Worm (Caenorhabditis elegans): Measurements from ENCODE around the gene K02D10.2.

K02D10.2 gene

DNA sequence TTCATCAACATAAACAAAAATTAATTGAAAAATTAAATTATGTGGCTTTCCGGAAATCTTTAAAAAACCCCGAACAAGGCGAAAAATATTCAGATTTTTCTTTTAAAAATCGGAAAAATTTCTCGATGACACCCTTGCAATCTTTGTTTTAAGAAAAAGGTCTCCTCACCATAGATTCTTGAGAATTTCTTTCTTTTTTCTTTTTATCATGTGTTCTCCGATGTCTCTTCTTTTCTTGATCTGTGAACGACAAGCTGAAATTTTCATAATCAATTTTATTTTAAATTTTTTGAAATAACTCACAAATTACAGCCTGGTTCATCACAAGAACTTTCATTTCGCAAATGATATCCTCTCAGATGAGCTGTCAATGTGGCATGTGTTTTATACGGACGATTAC lies 20.2 kb upstream of the K02D10.2 start, which contains the start of the genes zfp-1 and F54F2.14:
Gene zfp-1, plus strand, starts transcription at position 301 of the 400 bp plus-strand sequence.
Gene F54F2.14, plus strand, starts transcription at position 312 of the 400 bp plus-strand sequence.
- TF ChIP-seq unc-62 (GFP tag; optimal IDR thresholded peaks at IDR 0.05): no peak

DNA sequence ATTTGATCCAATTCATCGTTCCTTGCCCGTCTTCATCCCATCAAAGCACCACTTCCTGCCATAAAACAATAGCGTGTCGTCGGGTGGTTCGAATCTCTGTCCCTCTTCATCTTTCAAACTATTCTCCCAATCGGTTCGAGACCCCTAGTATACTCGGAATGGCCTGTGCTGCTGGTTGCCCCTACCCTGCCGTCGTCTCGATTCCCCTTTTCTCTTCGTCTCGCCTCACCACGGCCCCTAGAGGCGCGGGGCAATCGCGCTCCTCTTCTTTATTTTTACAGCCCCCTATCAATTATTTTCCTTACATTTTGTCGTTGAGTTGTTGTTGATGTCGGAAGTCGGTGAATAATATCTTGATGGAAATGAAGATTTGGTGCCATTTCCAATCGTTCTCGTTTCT lies 17.6 kb upstream of the K02D10.2 start:
- no peak for TF ChIP-seq unc-62 (GFP tag; optimal IDR thresholded peaks at IDR 0.05)

DNA sequence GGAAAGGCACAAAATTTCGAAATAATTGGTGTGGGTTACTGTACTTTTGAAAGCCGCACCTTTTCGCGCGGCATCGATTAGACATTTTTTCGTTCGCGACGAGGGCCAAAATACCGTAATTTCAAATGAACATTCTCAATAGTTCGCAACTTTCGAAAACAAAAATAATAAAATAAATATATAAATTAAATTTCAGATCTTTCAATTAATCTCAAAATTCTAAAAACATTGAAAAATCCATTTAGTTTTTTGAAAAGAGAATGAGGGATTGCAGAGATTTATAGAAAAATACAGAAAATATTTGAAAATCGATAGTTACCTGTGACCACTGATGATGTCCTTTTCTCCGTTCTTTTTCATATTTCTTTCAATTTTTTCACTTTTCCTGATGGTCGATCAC lies 15.0 kb upstream of the K02D10.2 start, which contains the start of gene K02D10.8:
Gene K02D10.8, plus strand, starts transcription at position 301 of the 400 bp plus-strand sequence.
- no peak for TF ChIP-seq unc-62 (GFP tag; optimal IDR thresholded peaks at IDR 0.05)

DNA sequence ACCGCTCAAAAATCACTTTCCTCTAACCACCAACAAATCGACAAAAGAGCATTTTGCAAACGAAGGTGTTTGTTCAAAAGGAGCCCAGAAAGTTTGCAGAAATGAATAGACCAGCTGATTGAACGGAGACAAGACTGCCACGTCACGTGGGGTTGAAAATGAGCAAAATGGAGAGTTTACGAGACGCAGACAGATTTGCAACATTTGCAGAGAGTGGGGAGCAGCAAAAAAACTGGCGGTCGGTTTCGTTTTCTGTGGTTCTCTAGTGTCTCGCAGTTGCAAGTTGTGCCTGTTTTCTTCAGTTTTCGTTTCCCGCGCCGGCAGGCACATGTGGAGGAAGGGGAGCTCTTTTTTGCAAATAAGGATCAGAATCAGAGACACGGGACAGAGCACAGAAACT lies 14.4 kb upstream of the K02D10.2 start:
- no peak for TF ChIP-seq unc-62 (GFP tag; optimal IDR thresholded peaks at IDR 0.05)

DNA sequence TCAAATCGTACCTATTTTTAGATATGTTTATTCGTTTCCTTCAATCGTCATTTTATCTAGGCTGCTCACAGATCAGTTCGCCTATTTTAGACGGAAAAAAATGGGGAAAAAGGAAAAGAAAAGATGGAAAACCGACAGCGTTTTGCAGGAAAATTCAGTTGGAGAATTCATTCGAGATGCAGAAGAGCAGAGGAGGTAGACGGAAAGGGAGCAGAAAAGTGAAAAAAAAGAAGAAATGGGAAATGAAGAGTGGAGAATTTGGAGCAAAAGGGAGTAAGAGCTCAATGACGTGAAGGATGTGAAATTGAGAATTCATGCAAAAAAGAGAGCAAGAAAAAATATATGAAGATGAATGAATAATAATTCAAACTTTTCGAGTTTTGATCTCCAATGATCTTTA lies 13.4 kb upstream of the K02D10.2 start:
- TF ChIP-seq unc-62 (GFP tag; optimal IDR thresholded peaks at IDR 0.05): no peak

DNA sequence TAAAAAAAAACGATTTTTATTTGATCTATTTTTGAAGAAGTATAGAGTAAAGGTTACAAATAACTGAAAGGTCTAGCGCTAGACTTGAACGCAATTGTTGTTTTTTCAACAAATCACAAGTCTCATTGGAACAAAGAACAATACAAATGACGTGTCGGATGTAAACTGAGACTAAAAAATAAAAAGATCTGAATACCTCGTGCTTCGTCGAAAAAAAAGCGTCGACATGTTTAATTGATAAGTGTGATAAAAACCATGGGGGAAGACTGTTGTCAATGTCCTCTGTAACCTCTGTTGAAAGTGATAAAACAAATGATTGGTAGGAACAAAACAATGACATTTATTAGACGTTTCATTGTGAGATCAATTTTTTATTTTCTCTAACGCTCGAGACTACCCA lies 11.7 kb upstream of the K02D10.2 start:
- TF ChIP-seq unc-62 (GFP tag; optimal IDR thresholded peaks at IDR 0.05): no peak

DNA sequence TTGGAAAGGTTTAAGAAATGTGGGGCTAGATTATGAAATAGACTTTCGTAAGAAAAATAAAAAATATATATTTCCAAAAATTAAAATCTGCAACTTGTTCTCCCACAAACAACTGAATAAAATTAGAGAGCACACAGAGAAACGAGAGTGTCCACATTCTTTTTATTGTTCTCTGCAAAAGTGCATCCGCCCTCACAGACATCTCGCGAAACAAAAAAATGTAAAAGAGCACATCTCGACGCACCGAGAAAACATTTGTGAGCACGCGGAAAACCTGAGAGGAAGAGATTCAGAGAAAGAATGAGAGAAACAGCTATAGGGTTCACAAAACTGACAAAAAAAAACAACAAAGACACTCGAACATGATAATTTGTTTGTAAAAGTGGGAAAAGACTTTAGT lies 11.0 kb upstream of the K02D10.2 start:
- no peak for TF ChIP-seq unc-62 (GFP tag; optimal IDR thresholded peaks at IDR 0.05)

DNA sequence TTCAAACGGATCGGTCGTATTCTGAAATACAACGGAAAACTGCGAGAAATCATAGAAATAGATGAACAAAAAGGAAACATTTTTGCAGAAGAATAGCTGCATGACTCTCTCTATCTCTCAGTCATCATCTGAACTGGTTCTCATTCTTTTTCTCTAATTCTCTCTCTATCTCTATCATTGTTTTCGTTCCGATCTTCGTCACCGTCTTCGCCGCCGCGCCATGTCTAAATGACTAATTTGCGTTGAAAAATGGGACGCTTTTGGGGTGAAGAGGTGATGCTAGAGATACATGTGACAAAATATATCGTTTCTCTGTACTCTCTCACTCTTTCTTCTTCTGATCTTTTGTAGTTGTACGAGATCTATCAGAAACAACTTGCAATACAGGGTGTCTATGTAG lies 9.4 kb upstream of the K02D10.2 start:
- no peak for TF ChIP-seq unc-62 (GFP tag; optimal IDR thresholded peaks at IDR 0.05)

DNA sequence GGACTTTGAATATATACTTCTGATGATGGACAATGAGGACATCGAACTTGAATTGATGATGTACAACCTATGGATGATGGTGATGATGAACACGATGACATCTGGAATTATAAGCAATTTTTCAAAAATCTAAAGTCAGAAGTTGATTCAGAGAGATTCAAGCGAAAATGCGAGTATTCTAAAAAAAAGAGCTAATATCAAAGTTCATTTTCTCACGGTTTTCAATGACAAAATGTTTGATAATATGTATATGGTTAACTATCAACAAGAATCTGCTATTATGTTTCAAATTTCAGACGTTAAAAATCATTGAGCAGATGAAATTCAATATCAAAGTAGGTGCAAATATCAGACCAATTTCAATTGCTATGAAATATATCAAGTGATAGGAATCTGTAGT lies 8.8 kb upstream of the K02D10.2 start, which contains the start of gene K02D10.4:
Gene K02D10.4, minus strand, starts transcription at position 101 of the 400 bp plus-strand sequence.
- no peak for TF ChIP-seq unc-62 (GFP tag; optimal IDR thresholded peaks at IDR 0.05)

DNA sequence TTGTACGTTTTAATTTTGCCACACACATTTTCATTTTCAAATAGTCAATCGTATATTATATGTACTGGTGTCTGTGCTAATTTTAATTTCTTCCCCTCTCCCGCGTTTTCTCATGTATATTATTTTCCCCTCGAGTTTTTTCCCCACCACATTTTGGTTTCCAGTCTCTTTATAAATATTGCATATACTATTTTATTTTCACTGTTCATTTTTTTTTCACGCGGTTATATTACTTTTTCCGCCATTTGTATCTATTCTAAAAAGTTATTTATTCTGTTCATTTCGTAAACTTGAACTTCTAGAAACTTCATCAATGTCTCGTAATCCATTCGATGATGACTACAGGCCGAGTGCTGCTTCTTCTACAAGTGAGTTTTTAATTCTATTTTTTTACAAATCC lies 4.9 kb upstream of the K02D10.2 start, which contains the start of gene snap-29:
Gene snap-29, plus strand, starts transcription at position 301 of the 400 bp plus-strand sequence.
- TF ChIP-seq unc-62 (GFP tag; optimal IDR thresholded peaks at IDR 0.05): no peak

DNA sequence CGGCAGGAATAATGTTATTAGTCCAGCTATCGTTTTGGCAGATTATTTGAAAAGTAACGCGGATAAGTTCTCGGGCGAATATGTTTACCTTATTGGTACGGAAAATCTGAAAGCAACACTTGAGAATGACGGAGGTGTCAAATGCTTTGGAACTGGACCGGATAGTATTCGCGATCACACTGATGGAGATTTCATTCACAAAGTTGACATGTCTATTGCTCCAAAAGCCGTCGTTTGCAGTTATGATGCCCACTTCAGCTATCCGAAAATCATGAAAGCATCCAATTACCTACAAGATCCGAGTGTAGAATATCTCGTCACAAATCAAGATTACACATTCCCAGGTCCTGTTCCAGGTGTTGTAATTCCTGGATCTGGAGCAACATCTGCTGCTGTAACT lies 2.3 kb upstream of the K02D10.2 start:
- TF ChIP-seq unc-62 (GFP tag; optimal IDR thresholded peaks at IDR 0.05): no peak

DNA sequence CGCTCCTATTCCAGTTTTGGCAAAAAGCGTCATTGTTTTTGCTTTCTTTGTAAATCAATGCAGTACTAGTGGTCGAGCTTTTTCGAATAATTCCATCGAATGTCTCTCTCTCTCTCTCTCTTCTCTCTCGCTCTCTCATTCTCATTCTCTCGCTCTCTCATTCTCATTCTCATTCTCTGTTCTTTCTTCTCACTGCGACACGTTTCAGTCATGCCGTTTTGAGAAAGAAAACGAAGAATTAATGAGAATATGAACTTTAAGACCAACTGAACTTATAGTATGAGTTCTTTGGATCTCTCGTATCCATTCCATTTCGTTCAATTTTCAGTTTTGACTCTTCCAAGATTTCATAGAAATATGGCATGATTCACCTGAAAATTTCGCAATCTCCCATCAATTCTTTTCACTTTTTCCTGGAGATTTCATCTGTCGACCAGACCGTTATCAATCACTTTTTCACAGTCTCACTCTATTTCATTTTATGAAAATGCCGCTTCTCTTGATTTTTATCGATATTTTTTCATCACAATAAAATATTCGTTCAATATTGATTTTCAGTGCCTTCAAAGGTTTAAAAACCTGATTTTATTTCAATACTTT lies 1.5 kb upstream of the K02D10.2 start:
- no peak for TF ChIP-seq unc-62 (GFP tag; optimal IDR thresholded peaks at IDR 0.05)

DNA sequence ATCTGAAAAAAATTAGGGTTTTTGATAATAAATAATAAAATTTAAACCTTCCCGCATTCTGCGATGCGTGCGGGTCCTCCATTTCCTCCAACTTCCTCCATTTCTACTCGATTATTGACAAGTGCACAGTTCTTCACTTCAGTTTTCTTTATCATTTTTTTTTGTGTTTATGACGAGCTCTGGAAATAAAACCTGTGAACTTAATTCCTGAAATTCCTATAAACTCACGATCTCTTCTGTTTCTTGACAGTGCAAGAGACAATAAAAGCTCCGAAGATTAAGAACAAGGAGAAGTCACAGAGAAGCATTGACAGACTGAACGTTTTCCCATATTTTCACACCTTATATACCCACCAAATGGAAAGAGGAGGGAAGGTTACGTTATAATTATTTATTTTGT lies 789 bp upstream of the K02D10.2 start, which contains the start of gene K02D10.3:
Gene K02D10.3, minus strand, starts transcription at position 101 of the 400 bp plus-strand sequence.
- no peak for TF ChIP-seq unc-62 (GFP tag; optimal IDR thresholded peaks at IDR 0.05)

DNA sequence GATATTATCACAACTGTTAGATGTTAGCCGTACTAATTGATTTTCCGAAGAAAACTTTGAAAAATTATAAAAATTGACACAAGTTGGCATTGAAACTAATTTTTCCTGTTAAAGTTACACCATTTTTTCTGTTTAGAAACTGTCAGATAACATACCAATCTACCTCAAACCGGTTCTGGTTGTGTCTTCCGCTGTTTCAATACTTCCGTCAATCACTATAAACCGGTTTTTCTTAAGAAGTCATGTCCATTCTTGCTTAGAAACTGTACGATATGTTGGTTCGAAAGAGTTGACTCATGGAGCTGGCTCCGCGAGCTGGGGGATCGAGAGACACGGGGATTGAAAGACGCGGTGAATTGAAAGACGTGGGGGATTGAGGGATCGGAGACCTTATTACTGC lies 819 bp downstream of the K02D10.2 start:
- no peak for TF ChIP-seq unc-62 (GFP tag; optimal IDR thresholded peaks at IDR 0.05)

DNA sequence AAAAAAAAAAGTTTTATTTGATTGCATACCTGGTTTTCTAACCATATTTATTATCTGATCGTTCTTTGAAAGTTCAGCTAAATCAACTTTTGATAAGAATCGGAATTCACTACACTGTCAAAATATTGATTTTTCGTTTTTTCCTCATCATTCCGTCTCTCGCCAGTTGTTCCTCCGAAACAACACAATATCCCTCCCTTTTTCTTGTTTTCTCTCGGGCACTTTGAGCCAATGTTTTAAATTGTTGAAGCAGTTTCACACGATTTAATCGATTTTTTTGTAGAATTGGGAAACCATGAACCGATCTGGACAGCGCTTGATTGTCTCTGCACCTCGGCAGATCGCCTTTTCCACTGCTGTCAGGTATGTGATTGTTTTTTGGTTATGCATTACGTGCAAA lies 1.8 kb downstream of the K02D10.2 start, which contains the start of gene K02D10.1:
Gene K02D10.1, plus strand, starts transcription at position 284 of the 400 bp plus-strand sequence.
- TF ChIP-seq unc-62 (GFP tag; optimal IDR thresholded peaks at IDR 0.05): no peak

DNA sequence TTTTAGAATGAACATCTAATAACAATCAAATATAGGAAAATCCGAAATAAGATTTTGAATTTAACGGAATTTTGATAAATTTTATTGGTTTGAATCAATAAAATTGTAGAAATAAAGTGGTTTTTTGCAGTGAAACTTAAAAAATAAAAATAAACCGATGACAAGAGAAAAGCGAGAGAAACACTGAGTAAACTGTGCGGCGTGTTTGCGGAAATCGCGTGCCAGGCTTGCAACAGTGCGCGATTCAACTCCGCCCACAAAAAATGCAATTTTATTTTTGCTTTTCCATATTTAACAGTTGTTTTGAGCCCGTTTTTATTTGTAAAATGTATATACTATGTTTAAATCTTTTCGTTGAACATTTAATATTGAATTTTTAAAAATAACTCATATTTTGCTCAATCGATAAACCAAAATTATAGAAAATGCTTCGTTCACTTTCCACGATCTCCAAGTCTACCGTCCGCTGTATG lies 3.1 kb downstream of the K02D10.2 start, which contains the start of gene mtss-1:
Gene mtss-1, plus strand, starts transcription at position 423 of the 473 bp plus-strand sequence.
- TF ChIP-seq unc-62 (GFP tag; optimal IDR thresholded peaks at IDR 0.05): no peak

DNA sequence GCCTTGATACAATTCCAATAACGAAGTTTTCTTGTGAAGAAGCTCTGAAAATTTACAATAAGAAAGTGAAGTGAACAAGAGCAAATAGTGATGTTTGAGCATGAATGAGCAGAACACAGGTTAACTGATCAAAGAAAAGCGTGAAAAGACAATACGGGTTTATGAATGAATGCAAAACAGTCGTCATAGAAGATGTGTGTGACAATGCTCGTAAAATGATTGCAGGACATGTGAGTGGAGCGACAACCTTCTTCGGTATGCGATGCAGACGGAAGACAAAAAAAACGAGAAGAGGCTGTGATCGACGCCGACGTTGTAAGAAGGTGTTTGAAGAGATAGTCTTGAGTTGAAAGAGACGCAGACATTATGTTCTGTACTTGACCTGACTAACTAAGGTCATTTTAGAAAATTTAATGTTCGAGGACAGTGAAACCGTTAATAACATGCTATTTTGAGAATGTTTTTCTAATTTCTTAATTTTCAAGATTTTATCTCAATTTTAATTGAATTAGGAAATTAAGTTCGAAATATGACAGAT lies 3.7 kb downstream of the K02D10.2 start, which contains the start of gene mig-22:
Gene mig-22, minus strand, starts transcription at position 51 of the 538 bp plus-strand sequence.
- TF ChIP-seq unc-62 (GFP tag; optimal IDR thresholded peaks at IDR 0.05): no peak

All from whole organism, dauer.